Fruit fly (Drosophila melanogaster) whole organism, embryonic: ENCODE measurements around the gene Trf4-2.

ENCODE experiments used
- C15 ChIP-seq: fragments of 200-800 bp; sonication (Bioruptor generic); IDR thresholded peaks from 3 replicates; pipeline ENCODE4 v1.3.6; 2022; ENCODE audit warnings: missing biosample characterization, missing genetic modification characterization
- CG10462 ChIP-seq: fragments of 200-800 bp; sonication (Bioruptor generic); optimal IDR thresholded peaks from 2 replicates; lab custom pipeline; 2016; ENCODE audit warnings: missing biosample characterization, missing genetic modification characterization
- CG11456 ChIP-seq: fragments of 200-800 bp; sonication (Bioruptor generic); IDR thresholded peaks from 3 replicates; pipeline ENCODE4 v1.3.6; 2022; ENCODE audit warnings: missing biosample characterization, missing genetic modification characterization
- CG11696 ChIP-seq: fragments of 200-800 bp; sonication (Bioruptor generic); IDR thresholded peaks from 2 replicates; pipeline ENCODE4 v1.3.6; 2022; ENCODE audit warnings: missing biosample characterization, missing genetic modification characterization
- CG12299 ChIP-seq: fragments of 200-800 bp; sonication (Bioruptor generic); optimal IDR thresholded peaks from 2 replicates; lab custom pipeline; 2018; ENCODE audit warnings: missing biosample characterization, mild to moderate bottlenecking, missing genetic modification characterization
- CG13123 ChIP-seq: fragments of 200-800 bp; sonication (Bioruptor generic); optimal IDR thresholded peaks from 2 replicates; lab custom pipeline; 2016; ENCODE audit warnings: missing biosample characterization, missing genetic modification characterization
- CG13894 ChIP-seq: fragments of 200-800 bp; sonication (Bioruptor generic); optimal IDR thresholded peaks from 3 replicates; lab custom pipeline; 2018; ENCODE audit warnings: missing biosample characterization, mild to moderate bottlenecking, missing genetic modification characterization, moderate library complexity
- CG1529 ChIP-seq: fragments of 200-800 bp; sonication (Bioruptor generic); optimal IDR thresholded peaks from 3 replicates; lab custom pipeline; 2018; ENCODE audit warnings: missing biosample characterization, missing genetic modification characterization
- CG16815 ChIP-seq: fragments of 200-800 bp; sonication (Bioruptor generic); optimal IDR thresholded peaks from 3 replicates; lab custom pipeline; 2017; ENCODE audit warnings: missing biosample characterization, mild to moderate bottlenecking, missing genetic modification characterization
- CG17328 ChIP-seq: fragments of 200-800 bp; sonication (Bioruptor generic); IDR thresholded peaks from 2 replicates; pipeline ENCODE4 v1.3.6; 2022; ENCODE audit warnings: missing biosample characterization, missing genetic modification characterization
- CG17385 ChIP-seq: fragments of 200-800 bp; sonication (Bioruptor generic); optimal IDR thresholded peaks from 3 replicates; lab custom pipeline; 2018; ENCODE audit warnings: missing biosample characterization, mild to moderate bottlenecking, missing genetic modification characterization
- CG17568 ChIP-seq: fragments of 200-800 bp; sonication (Bioruptor generic); optimal IDR thresholded peaks from 2 replicates; lab custom pipeline; 2018; ENCODE audit warnings: missing biosample characterization, mild to moderate bottlenecking, missing genetic modification characterization, moderate library complexity
- CG2116 ChIP-seq: fragments of 200-800 bp; sonication (Bioruptor generic); optimal IDR thresholded peaks from 3 replicates; lab custom pipeline; 2018; ENCODE audit warnings: missing biosample characterization, mild to moderate bottlenecking, missing genetic modification characterization
- CG2120 ChIP-seq: fragments of 200-800 bp; sonication (Bioruptor generic); optimal IDR thresholded peaks from 3 replicates; lab custom pipeline; 2016; ENCODE audit warnings: missing biosample characterization, missing genetic modification characterization
- CG4360 ChIP-seq: fragments of 200-800 bp; sonication (Bioruptor generic); IDR thresholded peaks from 2 replicates; pipeline ENCODE4 v1.3.6; 2022; ENCODE audit warnings: missing biosample characterization, missing genetic modification characterization
- CG6654 ChIP-seq: fragments of 200-800 bp; sonication (Bioruptor generic); optimal IDR thresholded peaks from 2 replicates; lab custom pipeline; 2017; ENCODE audit warnings: missing biosample characterization, mild to moderate bottlenecking, missing genetic modification characterization
- CG7928 ChIP-seq: fragments of 200-800 bp; sonication (Bioruptor generic); optimal IDR thresholded peaks from 2 replicates; lab custom pipeline; 2017; ENCODE audit warnings: missing biosample characterization, mild to moderate bottlenecking, missing genetic modification characterization
- CG9797 ChIP-seq: fragments of 200-800 bp; sonication (Bioruptor generic); optimal IDR thresholded peaks from 3 replicates; lab custom pipeline; 2018; ENCODE audit warnings: missing biosample characterization, mild to moderate bottlenecking, missing genetic modification characterization
- Dek ChIP-seq: fragments of 200-800 bp; sonication (Bioruptor generic); optimal IDR thresholded peaks from 3 replicates; lab custom pipeline; 2019; ENCODE audit warnings: missing biosample characterization, mild to moderate bottlenecking, missing genetic modification characterization, moderate library complexity
- Dll ChIP-seq: fragments of 200-800 bp; sonication (Bioruptor generic); IDR thresholded peaks from 4 replicates; pipeline ENCODE4 v1.3.6; 2022; ENCODE audit warnings: missing biosample characterization, missing genetic modification characterization; ENCODE audit not compliant: partially characterized antibody
- Dref ChIP-seq: fragments of 200-800 bp; sonication (Bioruptor generic); IDR thresholded peaks from 2 replicates; pipeline ENCODE4 v1.3.6; 2022; ENCODE audit warnings: missing biosample characterization, missing genetic modification characterization
- Elba2 ChIP-seq: fragments of 200-800 bp; sonication (Bioruptor generic); optimal IDR thresholded peaks from 3 replicates; lab custom pipeline; 2016; ENCODE audit warnings: missing biosample characterization, missing genetic modification characterization
- Fer1 ChIP-seq: fragments of 200-800 bp; sonication (Bioruptor generic); optimal IDR thresholded peaks from 2 replicates; lab custom pipeline; 2017; ENCODE audit warnings: missing biosample characterization, mild to moderate bottlenecking, missing genetic modification characterization
- Fer3 ChIP-seq: fragments of 200-800 bp; sonication (Bioruptor generic); optimal IDR thresholded peaks from 2 replicates; lab custom pipeline; 2018; ENCODE audit warnings: missing biosample characterization, mild to moderate bottlenecking, missing genetic modification characterization, moderate library complexity
- HHEX ChIP-seq: fragments of 200-800 bp; sonication (Bioruptor generic); optimal IDR thresholded peaks from 3 replicates; lab custom pipeline; 2017; ENCODE audit warnings: missing biosample characterization, mild to moderate bottlenecking, missing genetic modification characterization, missing genetic modification reagents
- HLH3B ChIP-seq: fragments of 200-800 bp; sonication (Bioruptor generic); IDR thresholded peaks from 2 replicates; pipeline ENCODE4 v1.3.6; 2022; ENCODE audit warnings: missing biosample characterization, missing genetic modification characterization
- Hsf ChIP-seq: fragments of 200-800 bp; sonication (Bioruptor generic); optimal IDR thresholded peaks from 3 replicates; lab custom pipeline; 2016; ENCODE audit warnings: missing biosample characterization, missing genetic modification characterization
- Max ChIP-seq: fragments of 200-800 bp; sonication (Bioruptor generic); optimal IDR thresholded peaks from 2 replicates; lab custom pipeline; 2016; ENCODE audit warnings: missing biosample characterization, mild to moderate bottlenecking, missing genetic modification characterization
- NC2β ChIP-seq: fragments of 200-800 bp; sonication (Bioruptor generic); optimal IDR thresholded peaks from 2 replicates; lab custom pipeline; 2016; ENCODE audit warnings: missing biosample characterization, missing genetic modification characterization
- Nf-YB ChIP-seq: fragments of 200-800 bp; sonication (Bioruptor generic); optimal IDR thresholded peaks from 3 replicates; lab custom pipeline; 2019; ENCODE audit warnings: missing biosample characterization, mild to moderate bottlenecking, missing genetic modification characterization, moderate library complexity
- NfI ChIP-seq: fragments of 200-800 bp; sonication (Bioruptor generic); optimal IDR thresholded peaks from 3 replicates; lab custom pipeline; 2018; ENCODE audit warnings: missing biosample characterization, mild to moderate bottlenecking, missing genetic modification characterization, moderate library complexity
- Opbp ChIP-seq: fragments of 200-800 bp; sonication (Bioruptor generic); IDR thresholded peaks from 3 replicates; pipeline ENCODE4 v1.3.6; 2022; ENCODE audit warnings: missing biosample characterization, missing genetic modification characterization; ENCODE audit not compliant: partially characterized antibody
- Sin3A ChIP-seq: fragments of >200 bp; optimal IDR thresholded peaks from 2 replicates; lab custom pipeline; 2018
- Six4 ChIP-seq: fragments of 200-800 bp; sonication (Bioruptor generic); optimal IDR thresholded peaks from 2 replicates; lab custom pipeline; 2016; ENCODE audit warnings: missing biosample characterization, missing genetic modification characterization
- Sry-δ ChIP-seq: fragments of 200-800 bp; sonication (Bioruptor generic); optimal IDR thresholded peaks from 2 replicates; lab custom pipeline; 2016; ENCODE audit warnings: missing biosample characterization, missing genetic modification characterization
- ab ChIP-seq: fragments of 200-800 bp; sonication (Bioruptor generic); optimal IDR thresholded peaks from 2 replicates; lab custom pipeline; 2016; ENCODE audit warnings: missing biosample characterization, missing genetic modification characterization
- amos ChIP-seq: fragments of 200-800 bp; sonication (Bioruptor generic); IDR thresholded peaks from 2 replicates; pipeline ENCODE4 v1.3.6; 2022; ENCODE audit warnings: missing biosample characterization, missing genetic modification characterization; ENCODE audit not compliant: partially characterized antibody
- cato ChIP-seq: fragments of 200-800 bp; sonication (Bioruptor generic); optimal IDR thresholded peaks from 2 replicates; lab custom pipeline; 2016; ENCODE audit warnings: missing biosample characterization, missing genetic modification characterization, borderline replicate concordance
- crol ChIP-seq: fragments of 200-800 bp; sonication (Bioruptor generic); IDR thresholded peaks from 2 replicates; pipeline ENCODE4 v1.3.6; 2022; ENCODE audit warnings: missing biosample characterization, missing genetic modification characterization
- exex ChIP-seq: fragments of 200-800 bp; sonication (Bioruptor generic); optimal IDR thresholded peaks from 4 replicates; lab custom pipeline; 2018; ENCODE audit warnings: missing biosample characterization, mild to moderate bottlenecking, missing genetic modification characterization, moderate library complexity
- grau ChIP-seq: fragments of 200-800 bp; optimal IDR thresholded peaks from 3 replicates; lab custom pipeline; 2019; ENCODE audit warnings: missing biosample characterization, mild to moderate bottlenecking, missing genetic modification characterization, moderate library complexity
- h ChIP-seq: fragments of >200 bp; optimal IDR thresholded peaks from 2 replicates; lab custom pipeline; 2017
- jumu ChIP-seq: fragments of 200-800 bp; sonication (Bioruptor generic); optimal IDR thresholded peaks from 3 replicates; lab custom pipeline; 2016; ENCODE audit warnings: missing biosample characterization, missing genetic modification characterization
- lab ChIP-seq: fragments of 200-800 bp; sonication (Bioruptor generic); optimal IDR thresholded peaks from 3 replicates; lab custom pipeline; 2017; ENCODE audit warnings: missing biosample characterization, missing genetic modification characterization, mild to moderate bottlenecking, moderate library complexity, missing genetic modification reagents
- mirr ChIP-seq: fragments of 200-800 bp; sonication (Bioruptor generic); optimal IDR thresholded peaks from 3 replicates; lab custom pipeline; 2018; ENCODE audit warnings: missing biosample characterization, mild to moderate bottlenecking, missing genetic modification characterization
- p53 ChIP-seq: fragments of 200-800 bp; sonication (Bioruptor generic); optimal IDR thresholded peaks from 2 replicates; lab custom pipeline; 2016; ENCODE audit warnings: missing biosample characterization, missing genetic modification characterization
- peb ChIP-seq: fragments of 200-800 bp; sonication (Bioruptor generic); IDR thresholded peaks from 2 replicates; pipeline ENCODE4 v1.3.6; 2022; ENCODE audit warnings: missing biosample characterization, missing genetic modification characterization
- schlank ChIP-seq: fragments of 200-800 bp; sonication (Bioruptor generic); optimal IDR thresholded peaks from 2 replicates; lab custom pipeline; 2018; ENCODE audit warnings: missing biosample characterization, mild to moderate bottlenecking, missing genetic modification characterization
- tna ChIP-seq: fragments of 200-800 bp; sonication (Bioruptor generic); IDR thresholded peaks from 2 replicates; pipeline ENCODE4 v1.3.6; 2022; ENCODE audit warnings: missing biosample characterization, missing genetic modification characterization; ENCODE audit not compliant: partially characterized antibody
- ttk ChIP-seq: fragments of 200-800 bp; sonication (Bioruptor generic); IDR thresholded peaks from 2 replicates; pipeline ENCODE4 v2.1.2; 2022; ENCODE audit warnings: missing biosample characterization, missing genetic modification characterization
- usp ChIP-seq: fragments of >200 bp; optimal IDR thresholded peaks from 2 replicates; lab custom pipeline; 2017; ENCODE audit warnings: missing biosample characterization, missing genetic modification characterization

Trf4-2 gene

dm6 chr3R:24894419-24895206, 30.4 kb upstream of the Trf4-2 start, which contains the start of the genes CG31121 and CG11069 (continued):
- TF ChIP-seq p53 (GFP tag; lab: Kevin White, UChicago), result no peak
- no peak for TF ChIP-seq CG17385 (GFP tag; lab: Kevin White, UChicago)
- no peak for TF ChIP-seq peb (GFP tag; lab: Robert Waterston, UW)
- no peak for TF ChIP-seq ttk (GFP tag; lab: Robert Waterston, UW)
- no peak for TF ChIP-seq jumu (GFP tag; lab: Kevin White, UChicago)
- no peak for TF ChIP-seq exex (tag; lab: Kevin White, UChicago)
- TF ChIP-seq CG10462 (GFP tag; lab: Kevin White, UChicago), result no peak
- no peak for TF ChIP-seq Sry-δ (GFP tag; lab: Kevin White, UChicago)
- TF ChIP-seq CG16815 (GFP tag; lab: Kevin White, UChicago), result no peak
- no peak for TF ChIP-seq CG4360 (GFP tag; lab: Robert Waterston, UW)
- TF ChIP-seq CG2120, result no peak
- TF ChIP-seq CG9797 (GFP tag; lab: Kevin White, UChicago), result no peak
- TF ChIP-seq Elba2 (GFP tag; lab: Kevin White, UChicago), result peak; percentile 31
- TF ChIP-seq CG11696 (GFP tag; lab: Robert Waterston, UW), result no peak
- TF ChIP-seq CG1529 (GFP tag; lab: Kevin White, UChicago), result no peak
- no peak for TF ChIP-seq CG13894 (tag; lab: Kevin White, UChicago)
- TF ChIP-seq amos, result no peak
- no peak for TF ChIP-seq usp (GFP tag; lab: Kevin White, UChicago)
- TF ChIP-seq HHEX, result no peak
- TF ChIP-seq schlank (tag; lab: Kevin White, UChicago), result no peak
- TF ChIP-seq Hsf (GFP tag; lab: Kevin White, UChicago), result no peak
- TF ChIP-seq C15 (GFP tag; lab: Robert Waterston, UW), result no peak
- TF ChIP-seq Nf-YB, result no peak
- no peak for TF ChIP-seq Fer3 (tag; lab: Kevin White, UChicago)
- no peak for TF ChIP-seq CG6654 (GFP tag; lab: Kevin White, UChicago)
- TF ChIP-seq tna (GFP tag; lab: Robert Waterston, UW), result no peak
- no peak for TF ChIP-seq CG12299
- TF ChIP-seq CG17568 (GFP tag; lab: Kevin White, UChicago), result no peak
- no peak for TF ChIP-seq CG17328
- no peak for TF ChIP-seq mirr (GFP tag; lab: Kevin White, UChicago)
- no peak for TF ChIP-seq CG11456
- no peak for TF ChIP-seq CG7928 (GFP tag; lab: Kevin White, UChicago)
- TF ChIP-seq NfI (GFP tag; lab: Kevin White, UChicago), result no peak
- TF ChIP-seq Opbp (GFP tag; lab: Robert Waterston, UW), result 0 out of 3 replicates have a peak, but pooled peaks have one; percentile 42
- TF ChIP-seq Dll (GFP tag; lab: Robert Waterston, UW), result no peak
- TF ChIP-seq Dek, result no peak
- TF ChIP-seq Dref, result no peak
- TF ChIP-seq cato (GFP tag; lab: Kevin White, UChicago), result no peak
- TF ChIP-seq NC2β (GFP tag; lab: Kevin White, UChicago), result no peak
- TF ChIP-seq Sin3A (lab: Kevin White, UChicago), result no peak
- TF ChIP-seq h (lab: Kevin White, UChicago), result no peak
- no peak for TF ChIP-seq crol (GFP tag; lab: Robert Waterston, UW)
- TF ChIP-seq Max (GFP tag; lab: Kevin White, UChicago), result no peak
- no peak for TF ChIP-seq grau
- TF ChIP-seq CG2116 (GFP tag; lab: Kevin White, UChicago), result no peak
- no peak for TF ChIP-seq HLH3B (GFP tag; lab: Robert Waterston, UW)
- TF ChIP-seq ab (GFP tag; lab: Kevin White, UChicago), result no peak
- TF ChIP-seq Fer1 (GFP tag; lab: Kevin White, UChicago), result no peak
- TF ChIP-seq Six4 (GFP tag; lab: Kevin White, UChicago), result no peak
- no peak for TF ChIP-seq lab
- no peak for TF ChIP-seq CG13123 (GFP tag; lab: Kevin White, UChicago)
